Worm (Caenorhabditis elegans): Measurements from ENCODE around the gene zig-3.

Gene zig-3

ce11 chrX:7886200-7886599 is 44.4 kb upstream of the zig-3 start (continued):
- TF ChIP-seq fos-1 (tag; optimal IDR thresholded peaks at IDR 0.05) (no peak), lin-13 (GFP tag; optimal IDR thresholded peaks at IDR 0.05) (no peak), tbx-2 (tag; optimal IDR thresholded peaks at IDR 0.05) (no peak), aly-2 (tag; optimal IDR thresholded peaks at IDR 0.05) (no peak)

ce11 chrX:7888915-7889314 is 41.6 kb upstream of the zig-3 start, which contains the start of gene C39D10.2:
C39D10.2 (plus strand) TSS chrX:7889215.
- no peak for TF ChIP-seq hpl-2 (GFP tag; optimal IDR thresholded peaks at IDR 0.05)
- TF ChIP-seq ama-1 (optimal IDR thresholded peaks at IDR 0.05), result no peak
- TF ChIP-seq C04F5.9 (tag; optimal IDR thresholded peaks at IDR 0.05), result no peak
- TF ChIP-seq C16A3.4 (tag; optimal IDR thresholded peaks at IDR 0.05), result no peak
- no peak for TF ChIP-seq nhr-84 (tag; optimal IDR thresholded peaks at IDR 0.05)
- TF ChIP-seq Y116A8C.19 (tag; optimal IDR thresholded peaks at IDR 0.05; ENCODE audit: borderline replicate concordance), result no peak
- TF ChIP-seq lir-3 (tag; optimal IDR thresholded peaks at IDR 0.05; ENCODE audit: poor library complexity), result no peak
- TF ChIP-seq F16B12.6 (tag; optimal IDR thresholded peaks at IDR 0.05), result no peak
- TF ChIP-seq snpc-4 (tag; optimal IDR thresholded peaks at IDR 0.05), result no peak

- TF ChIP-seq ceh-8 (GFP tag; optimal IDR thresholded peaks at IDR 0.05) (no peak), egl-13 (tag; optimal IDR thresholded peaks at IDR 0.05) (no peak), nhr-90 (tag; optimal IDR thresholded peaks at IDR 0.05; ENCODE audit: poor library complexity) (no peak), nhr-28 (tag; optimal IDR thresholded peaks at IDR 0.05) (no peak), unc-130 (tag; optimal IDR thresholded peaks at IDR 0.05) (no peak), grh-1 (GFP tag; IDR thresholded peaks at IDR 0.05) (no peak), nhr-85 (tag) (no peak), fkh-8 (tag; optimal IDR thresholded peaks at IDR 0.05) (no peak), ama-1 (optimal IDR thresholded peaks at IDR 0.05) (no peak), zag-1 (tag; optimal IDR thresholded peaks at IDR 0.05) (no peak), lin-14 (GFP tag; optimal IDR thresholded peaks at IDR 0.05) (no peak), C34B4.2 (tag; optimal IDR thresholded peaks at IDR 0.05) (no peak), aly-2 (tag; optimal IDR thresholded peaks at IDR 0.05) (no peak), aha-1 (tag; optimal IDR thresholded peaks at IDR 0.05) (no peak)
Observed at ce11 chrX:7892296-7892695, 38.3 kb upstream of the zig-3 start, which contains the start of gene C39D10.5. C39D10.5 (minus strand) TSS chrX:7892396.

- no peak for TF ChIP-seq nhr-71 (tag; optimal IDR thresholded peaks at IDR 0.05)
- TF ChIP-seq nhr-90 (tag; optimal IDR thresholded peaks at IDR 0.05; ENCODE audit: poor library complexity), result no peak
- TF ChIP-seq egl-27 (tag; optimal IDR thresholded peaks at IDR 0.05), result no peak
- no peak for TF ChIP-seq lin-13 (GFP tag; optimal IDR thresholded peaks at IDR 0.05)
- TF ChIP-seq hpl-2 (GFP tag; optimal IDR thresholded peaks at IDR 0.05), result no peak
- TF ChIP-seq ceh-82 (tag; optimal IDR thresholded peaks at IDR 0.05), result no peak
- no peak for TF ChIP-seq egl-13 (tag; optimal IDR thresholded peaks at IDR 0.05)
- TF ChIP-seq mdl-1 (tag; optimal IDR thresholded peaks at IDR 0.05), result no peak
- no peak for TF ChIP-seq nhr-12 (tag; optimal IDR thresholded peaks at IDR 0.05)
- TF ChIP-seq lin-35 (GFP tag; optimal IDR thresholded peaks at IDR 0.05), result no peak
- no peak for TF ChIP-seq fkh-8 (tag; optimal IDR thresholded peaks at IDR 0.05)
- TF ChIP-seq lin-39 (tag; optimal IDR thresholded peaks at IDR 0.05), result no peak
- TF ChIP-seq zag-1 (tag; optimal IDR thresholded peaks at IDR 0.05), result no peak
Observed at ce11 chrX:7897690-7898089, 32.9 kb upstream of the zig-3 start, which contains the start of gene latd-1. latd-1 (minus strand) TSS chrX:7897790.

- TF ChIP-seq hlh-17 (GFP tag; optimal IDR thresholded peaks at IDR 0.05; ENCODE audit: borderline replicate concordance) (no peak), fkh-10 (GFP tag; optimal IDR thresholded peaks at IDR 0.05) (no peak), efl-1 (optimal IDR thresholded peaks at IDR 0.05) (no peak), efl-1 (GFP tag; optimal IDR thresholded peaks at IDR 0.05 in 1 of 2) (peak in 1 of 2 experiments; percentile 89)
Observed at ce11 chrX:7898131-7898530, 32.4 kb upstream of the zig-3 start.

Data from whole organism, L1 larva.